Fruit fly (Drosophila melanogaster) whole organism, embryonic: Measurements from ENCODE around the gene Vps26.

Source experiments
- Atf6 ChIP-seq: fragments of 200-800 bp; sonication (Bioruptor generic); IDR thresholded peaks from 2 replicates; pipeline ENCODE4 v1.3.6; 2022; ENCODE audit warnings: missing biosample characterization, missing genetic modification characterization
- CG11723 ChIP-seq: fragments of 200-800 bp; sonication (Bioruptor generic); optimal IDR thresholded peaks from 2 replicates; lab custom pipeline; 2017; ENCODE audit warnings: missing biosample characterization, mild to moderate bottlenecking, missing genetic modification characterization
- CG1233 ChIP-seq: fragments of 200-800 bp; sonication (Bioruptor generic); optimal IDR thresholded peaks from 4 replicates; lab custom pipeline; 2018; ENCODE audit warnings: missing biosample characterization, mild to moderate bottlenecking, missing genetic modification characterization
- CG12659 ChIP-seq: fragments of 200-800 bp; sonication (Bioruptor generic); optimal IDR thresholded peaks from 3 replicates; lab custom pipeline; 2017; ENCODE audit warnings: mild to moderate bottlenecking, missing biosample characterization, missing genetic modification reagents, missing genetic modification characterization
- CG13123 ChIP-seq: fragments of 200-800 bp; sonication (Bioruptor generic); optimal IDR thresholded peaks from 2 replicates; lab custom pipeline; 2016; ENCODE audit warnings: missing biosample characterization, missing genetic modification characterization
- CG13424 ChIP-seq: fragments of 200-800 bp; sonication (Bioruptor generic); optimal IDR thresholded peaks from 2 replicates; lab custom pipeline; 2019; ENCODE audit warnings: missing biosample characterization, mild to moderate bottlenecking, missing genetic modification characterization, moderate library complexity
- CG15073 ChIP-seq: fragments of 200-800 bp; sonication (Bioruptor generic); optimal IDR thresholded peaks from 2 replicates; lab custom pipeline; 2016; ENCODE audit warnings: missing biosample characterization, missing genetic modification characterization
- CG16813 ChIP-seq: fragments of 200-800 bp; sonication (Bioruptor generic); IDR thresholded peaks from 3 replicates; pipeline ENCODE4 v1.3.6; 2022; ENCODE audit warnings: missing biosample characterization, missing genetic modification characterization; ENCODE audit not compliant: partially characterized antibody
- CG17328 ChIP-seq: fragments of 200-800 bp; sonication (Bioruptor generic); IDR thresholded peaks from 2 replicates; pipeline ENCODE4 v1.3.6; 2022; ENCODE audit warnings: missing biosample characterization, missing genetic modification characterization
- CG17385 ChIP-seq: fragments of 200-800 bp; sonication (Bioruptor generic); optimal IDR thresholded peaks from 3 replicates; lab custom pipeline; 2018; ENCODE audit warnings: missing biosample characterization, mild to moderate bottlenecking, missing genetic modification characterization
- CG31365 ChIP-seq: fragments of 200-800 bp; sonication (Bioruptor generic); optimal IDR thresholded peaks from 2 replicates; lab custom pipeline; 2018; ENCODE audit warnings: missing biosample characterization, mild to moderate bottlenecking, missing genetic modification characterization
- CG3407 ChIP-seq: fragments of 200-800 bp; sonication (Bioruptor generic); optimal IDR thresholded peaks from 2 replicates; lab custom pipeline; 2018; ENCODE audit warnings: missing biosample characterization, mild to moderate bottlenecking, missing genetic modification characterization
- CG4617 ChIP-seq: fragments of 200-800 bp; sonication (Bioruptor generic); optimal IDR thresholded peaks from 3 replicates; lab custom pipeline; 2016; ENCODE audit warnings: missing biosample characterization, missing genetic modification characterization, borderline replicate concordance
- CG4820 ChIP-seq: fragments of 200-800 bp; sonication (Bioruptor generic); optimal IDR thresholded peaks from 3 replicates; lab custom pipeline; 2016; ENCODE audit warnings: missing biosample characterization, missing genetic modification characterization
- CG6683 ChIP-seq: fragments of 200-800 bp; sonication (Bioruptor generic); optimal IDR thresholded peaks from 2 replicates; lab custom pipeline; 2017; ENCODE audit warnings: missing biosample characterization, mild to moderate bottlenecking, missing genetic modification characterization, missing genetic modification reagents
- CG6689 ChIP-seq: fragments of 200-800 bp; sonication (Bioruptor generic); IDR thresholded peaks from 2 replicates; pipeline ENCODE4 v1.3.6; 2022; ENCODE audit warnings: missing biosample characterization, missing genetic modification characterization
- CG7987 ChIP-seq: fragments of 200-800 bp; sonication (Bioruptor generic); optimal IDR thresholded peaks from 2 replicates; lab custom pipeline; 2018; ENCODE audit warnings: missing biosample characterization, mild to moderate bottlenecking, missing genetic modification characterization, moderate library complexity
- CG9932 ChIP-seq: fragments of 200-800 bp; sonication (Bioruptor generic); IDR thresholded peaks from 2 replicates; pipeline ENCODE4 v1.3.6; 2022; ENCODE audit warnings: missing biosample characterization, missing genetic modification characterization
- CTCF ChIP-seq: fragments of 200-800 bp; sonication (Bioruptor generic); optimal IDR thresholded peaks from 2 replicates; lab custom pipeline; 2017; ENCODE audit warnings: missing biosample characterization, mild to moderate bottlenecking, missing genetic modification characterization, moderate library complexity
- CrebB ChIP-seq: fragments of 200-800 bp; sonication (Bioruptor generic); optimal IDR thresholded peaks from 3 replicates; lab custom pipeline; 2018; ENCODE audit warnings: missing biosample characterization, mild to moderate bottlenecking, missing genetic modification characterization
- Dad ChIP-seq: fragments of 200-800 bp; sonication (Bioruptor generic); optimal IDR thresholded peaks from 3 replicates; lab custom pipeline; 2016; ENCODE audit warnings: missing biosample characterization, missing genetic modification characterization
- Dfd ChIP-seq, 2 experiments: fragments of >200 bp; optimal IDR thresholded peaks; 2 replicates each; lab custom pipeline; 2017; ENCODE audit warnings: missing biosample characterization in 2 of 2, missing genetic modification characterization in 2 of 2
- Hr3 ChIP-seq: fragments of 200-800 bp; sonication (Bioruptor generic); optimal IDR thresholded peaks from 3 replicates; lab custom pipeline; 2016; ENCODE audit warnings: missing biosample characterization, missing genetic modification characterization
- Jarid2 ChIP-seq: fragments of 200-800 bp; sonication (Bioruptor generic); optimal IDR thresholded peaks from 3 replicates; lab custom pipeline; 2017; ENCODE audit warnings: mild to moderate bottlenecking, missing biosample characterization, missing genetic modification reagents, missing genetic modification characterization
- Lhr ChIP-seq: fragments of 200-800 bp; sonication (Bioruptor generic); optimal IDR thresholded peaks from 3 replicates; lab custom pipeline; 2017; ENCODE audit warnings: mild to moderate bottlenecking, missing biosample characterization, missing genetic modification reagents, missing genetic modification characterization
- Lim3 ChIP-seq: fragments of 200-800 bp; sonication (Bioruptor generic); IDR thresholded peaks from 2 replicates; pipeline ENCODE4 v1.3.6; 2022; ENCODE audit warnings: missing biosample characterization, missing genetic modification characterization
- MBD-R2 ChIP-seq: fragments of 200-800 bp; sonication (Bioruptor generic); IDR thresholded peaks from 2 replicates; pipeline ENCODE4 v1.3.6; 2022; ENCODE audit warnings: missing biosample characterization, missing genetic modification characterization
- Oli ChIP-seq: fragments of 200-800 bp; sonication (Bioruptor generic); optimal IDR thresholded peaks from 2 replicates; lab custom pipeline; 2018; ENCODE audit warnings: missing biosample characterization, mild to moderate bottlenecking, missing genetic modification characterization, moderate library complexity
- Pdp1 ChIP-seq, 2 experiments: fragments of 200-800 bp; sonication (Bioruptor generic); optimal IDR thresholded peaks; 3 replicates each; lab custom pipeline; 2016; ENCODE audit warnings: missing biosample characterization in 2 of 2, missing genetic modification characterization in 2 of 2, mild to moderate bottlenecking in 1 of 2, moderate library complexity in 1 of 2
- Sry-δ ChIP-seq: fragments of 200-800 bp; sonication (Bioruptor generic); optimal IDR thresholded peaks from 2 replicates; lab custom pipeline; 2016; ENCODE audit warnings: missing biosample characterization, missing genetic modification characterization
- Taf1 ChIP-seq: fragments of 200-800 bp; sonication (Bioruptor generic); IDR thresholded peaks from 2 replicates; pipeline ENCODE4 v1.3.6; 2022; ENCODE audit warnings: missing biosample characterization, missing genetic modification characterization
- YL-1 ChIP-seq: fragments of 200-800 bp; sonication (Bioruptor generic); optimal IDR thresholded peaks from 3 replicates; lab custom pipeline; 2017; ENCODE audit warnings: missing biosample characterization, mild to moderate bottlenecking, missing genetic modification characterization
- bsh ChIP-seq, 2 experiments: fragments of 200-800 bp; sonication (Bioruptor generic); optimal IDR thresholded peaks; 2 replicates each; lab custom pipeline; 2017 to 2018; ENCODE audit warnings: mild to moderate bottlenecking in 2 of 2, missing biosample characterization in 2 of 2, missing genetic modification characterization in 2 of 2, moderate library complexity in 1 of 2
- fd102C ChIP-seq: fragments of 200-800 bp; sonication (Bioruptor generic); optimal IDR thresholded peaks from 2 replicates; lab custom pipeline; 2018; ENCODE audit warnings: missing biosample characterization, mild to moderate bottlenecking, missing genetic modification characterization, moderate library complexity
- gem ChIP-seq: fragments of 200-800 bp; sonication (Bioruptor generic); optimal IDR thresholded peaks from 2 replicates; lab custom pipeline; 2019; ENCODE audit warnings: missing biosample characterization, mild to moderate bottlenecking, missing genetic modification characterization, moderate library complexity
- her ChIP-seq: fragments of 200-800 bp; sonication (Bioruptor generic); optimal IDR thresholded peaks from 2 replicates; lab custom pipeline; 2016; ENCODE audit warnings: missing biosample characterization, missing genetic modification characterization
- lola ChIP-seq, 3 experiments: fragments of >200 bp in 2 of 3; fragments of 200-800 bp in 1 of 3; sonication (Bioruptor generic) in 1 of 3; optimal IDR thresholded peaks; 2 replicates each; lab custom pipeline; 2017 to 2019; ENCODE audit warnings: missing biosample characterization in 3 of 3, missing genetic modification characterization in 3 of 3, mild to moderate bottlenecking in 1 of 3, moderate library complexity in 1 of 3
- run ChIP-seq: fragments of 200-800 bp; sonication (Bioruptor generic); optimal IDR thresholded peaks from 3 replicates; lab custom pipeline; 2018; ENCODE audit warnings: missing biosample characterization, mild to moderate bottlenecking, missing genetic modification characterization
- slbo ChIP-seq: fragments of 200-800 bp; sonication (Bioruptor generic); IDR thresholded peaks from 2 replicates; pipeline ENCODE4 v1.3.6; 2022; ENCODE audit warnings: missing biosample characterization, missing genetic modification characterization
- tll ChIP-seq, 2 experiments: fragments of 200-800 bp in 1 of 2; fragments of >200 bp in 1 of 2; sonication (Bioruptor generic) in 1 of 2; optimal IDR thresholded peaks; 2 replicates each; lab custom pipeline; 2017 to 2019; ENCODE audit warnings: missing biosample characterization in 2 of 2, missing genetic modification characterization in 2 of 2, mild to moderate bottlenecking in 1 of 2, moderate library complexity in 1 of 2
- unpg ChIP-seq: fragments of 200-800 bp; sonication (Bioruptor generic); optimal IDR thresholded peaks from 3 replicates; lab custom pipeline; 2018; ENCODE audit warnings: missing biosample characterization, mild to moderate bottlenecking, missing genetic modification characterization, moderate library complexity
- vnd ChIP-seq: fragments of 200-800 bp; sonication (Bioruptor generic); IDR thresholded peaks from 3 replicates; pipeline ENCODE4 v1.3.6; 2022; ENCODE audit warnings: missing biosample characterization, missing genetic modification characterization; ENCODE audit not compliant: partially characterized antibody
- wek ChIP-seq: fragments of 200-800 bp; sonication (Bioruptor generic); optimal IDR thresholded peaks from 3 replicates; lab custom pipeline; 2018; ENCODE audit warnings: missing biosample characterization, mild to moderate bottlenecking, missing genetic modification characterization, moderate library complexity
- wor ChIP-seq: fragments of 200-800 bp; sonication (Bioruptor generic); IDR thresholded peaks from 2 replicates; pipeline ENCODE4 v1.3.6; 2022; ENCODE audit warnings: missing biosample characterization, missing genetic modification characterization
- zen ChIP-seq: fragments of 200-800 bp; sonication (Bioruptor generic); optimal IDR thresholded peaks from 3 replicates; lab custom pipeline; 2018; ENCODE audit warnings: missing biosample characterization, mild to moderate bottlenecking, missing genetic modification characterization, moderate library complexity

The Vps26 gene

dm6 chrX:1877107-1877736 lies 3.6 kb downstream of the Vps26 start, which contains the start of the genes CG14817 and CG14805 (continued):
- TF ChIP-seq unpg (GFP tag; lab: Kevin White, UChicago) (peak; percentile 80), CG1233 (GFP tag; lab: Kevin White, UChicago) (peak; percentile 83), CG6683 (GFP tag; lab: Kevin White, UChicago) (peak; percentile 69), zen (tag; lab: Kevin White, UChicago) (peak; percentile 37), gem (tag; lab: Kevin White, UChicago) (no peak), CG7987 (GFP tag; lab: Kevin White, UChicago) (peak; percentile 93), Oli (tag; lab: Kevin White, UChicago) (peak; percentile 45), Sry-δ (peak; percentile 48), tll (GFP tag; optimal IDR thresholded peaks at IDR 0.05; lab: Kevin White, UChicago) (no peak), Hr3 (no peak), fd102C (GFP tag; lab: Kevin White, UChicago) (peak; percentile 14), her (GFP tag; lab: Kevin White, UChicago) (peak; percentile 12), lola (GFP tag; optimal IDR thresholded peaks at IDR 0.05; lab: Kevin White, UChicago) (peak in 1 of 3 experiments; percentile 20), Lhr (GFP tag; lab: Kevin White, UChicago) (peak; percentile 50), Taf1 (GFP tag; lab: Robert Waterston, UW) (no peak), Pdp1 (GFP tag; optimal IDR thresholded peaks at IDR 0.05; lab: Kevin White, UChicago) (peak in 1 of 2 experiments; percentile 55), CG3407 (no peak), bsh (GFP tag; optimal IDR thresholded peaks at IDR 0.05; lab: Kevin White, UChicago) (peak; percentile 10 to 62), CG9932 (no peak; the same call in 1 of the 2 replicates), YL-1 (GFP tag; lab: Kevin White, UChicago) (peak; percentile 93), wor (GFP tag; lab: Robert Waterston, UW) (no peak), Dfd (GFP tag; optimal IDR thresholded peaks at IDR 0.05; lab: Kevin White, UChicago) (no peak), CG6689 (0 out of 2 replicates have a peak, but pooled peaks have one; percentile 19), CG17385 (GFP tag; lab: Kevin White, UChicago) (peak; percentile 76), CG11723 (GFP tag; lab: Kevin White, UChicago) (peak; percentile 62), CG17328 (GFP tag; lab: Robert Waterston, UW) (peak; percentile 58), CG4820 (no peak), CTCF (GFP tag; lab: Kevin White, UChicago) (peak; percentile 33), CrebB (tag; lab: Kevin White, UChicago) (peak; percentile 90), Atf6 (GFP tag; lab: Robert Waterston, UW) (peak; percentile 50; the same call in 1 of the 2 replicates), wek (GFP tag; lab: Kevin White, UChicago) (peak; percentile 85), CG31365 (peak; percentile 76), CG16813 (peak; percentile 58), run (tag; lab: Kevin White, UChicago) (no peak), CG13123 (GFP tag; lab: Kevin White, UChicago) (peak; percentile 10), CG13424 (tag; lab: Kevin White, UChicago) (peak; percentile 47), CG4617 (GFP tag; lab: Kevin White, UChicago) (peak; percentile 74), Jarid2 (no peak), slbo (GFP tag; lab: Robert Waterston, UW) (0 out of 2 replicates have a peak, but pooled peaks have one; percentile 38), CG12659 (GFP tag; lab: Kevin White, UChicago) (peak; percentile 89), Dad (GFP tag; lab: Kevin White, UChicago) (peak; percentile 7), CG15073 (GFP tag; lab: Kevin White, UChicago) (no peak), MBD-R2 (peak; percentile 75), vnd (0 out of 3 replicates have a peak, but pooled peaks have one; percentile 31), Lim3 (GFP tag; lab: Robert Waterston, UW) (no peak)
